Fruit fly (Drosophila melanogaster): ENCODE data around the gene CG13075.

dm6 chr3L:16045831-16046336 lies 37.9 kb upstream of the CG13075 start:
- no peak for TF ChIP-seq pan (optimal IDR thresholded peaks at IDR 0.05)
- TF ChIP-seq usp (GFP tag; optimal IDR thresholded peaks at IDR 0.05): no peak
- TF ChIP-seq psq (optimal IDR thresholded peaks at IDR 0.05): no peak
- TF ChIP-seq CG8478 (optimal IDR thresholded peaks at IDR 0.05): no peak
